Worm (Caenorhabditis elegans) whole organism, L1 larva: ENCODE measurements around the gene gst-41.

Source experiments
- C04F5.9 ChIP-seq: sonication (generic microtip); optimal IDR thresholded peaks from 2 replicates; lab custom pipeline; 2016; ENCODE audit warnings: missing genetic modification characterization, missing compliant biosample characterization
- C16A3.4 ChIP-seq: fragments of 150-350 bp; optimal IDR thresholded peaks from 2 replicates; lab custom pipeline; 2014; ENCODE audit warnings: missing biosample characterization, missing genetic modification characterization
- F16B12.6 ChIP-seq: fragments of 150-350 bp; optimal IDR thresholded peaks from 2 replicates; lab custom pipeline; 2014; ENCODE audit warnings: missing biosample characterization, missing genetic modification characterization
- Y116A8C.19 ChIP-seq: sonication (generic microtip); optimal IDR thresholded peaks from 2 replicates; lab custom pipeline; 2016; ENCODE audit warnings: missing compliant biosample characterization, missing genetic modification characterization, borderline replicate concordance
- alr-1 ChIP-seq: fragments of 200-800 bp; sonication (Bioruptor generic); optimal IDR thresholded peaks from 2 replicates; lab custom pipeline; 2018; ENCODE audit warnings: borderline replicate concordance, mild to moderate bottlenecking, missing genetic modification characterization, missing compliant biosample characterization
- aly-2 ChIP-seq: fragments of 150-350 bp; optimal IDR thresholded peaks from 2 replicates; lab custom pipeline; 2014; ENCODE audit warnings: missing biosample characterization, missing genetic modification characterization
- blmp-1 ChIP-seq: fragments of 150-350 bp; optimal IDR thresholded peaks from 2 replicates; lab custom pipeline; 2014; ENCODE audit warnings: missing biosample characterization, missing genetic modification characterization
- ceh-63 ChIP-seq: fragments of 200-800 bp; sonication (Bioruptor generic); optimal IDR thresholded peaks from 2 replicates; lab custom pipeline; 2018; ENCODE audit warnings: mild to moderate bottlenecking, missing genetic modification characterization, missing compliant biosample characterization
- ceh-82 ChIP-seq, 3 experiments: fragments of 150-350 bp in 1 of 3; sonication (generic microtip) in 2 of 3; optimal IDR thresholded peaks; 2 replicates each; lab custom pipeline; 2014 to 2017; ENCODE audit warnings: missing biosample characterization in 3 of 3, missing genetic modification characterization in 3 of 3
- ceh-88 ChIP-seq: fragments of 200-800 bp; sonication (Bioruptor generic); IDR thresholded peaks from 2 replicates; pipeline ENCODE4 v1.3.6; 2022; ENCODE audit warnings: missing genetic modification characterization, missing compliant biosample characterization
- ces-1 ChIP-seq: fragments of 150-350 bp; optimal IDR thresholded peaks from 2 replicates; lab custom pipeline; 2014; ENCODE audit warnings: missing biosample characterization, missing genetic modification reagents, missing genetic modification characterization
- dpl-1 ChIP-seq, 3 experiments: fragments of 150-350 bp in 2 of 3; sonication (generic microtip) in 1 of 3; optimal IDR thresholded peaks; 2 replicates each; lab custom pipeline; 2014 to 2017; ENCODE audit warnings: missing biosample characterization in 3 of 3, missing genetic modification characterization in 3 of 3, missing genetic modification reagents in 3 of 3
- efl-1 ChIP-seq, 4 experiments: fragments of 150-350 bp; optimal IDR thresholded peaks in 3 of 4; peaks in 1 of 4; 1 replicate in 1 of 4; 2 replicates in 3 of 4; lab custom pipeline; 2014; ENCODE audit warnings: missing biosample characterization in 2 of 4, missing genetic modification characterization in 2 of 4, missing genetic modification reagents in 2 of 4
- efl-3 ChIP-seq: fragments of 200-800 bp; sonication (Bioruptor generic); optimal IDR thresholded peaks from 2 replicates; lab custom pipeline; 2018; ENCODE audit warnings: mild to moderate bottlenecking, missing genetic modification characterization, missing compliant biosample characterization
- egl-27 ChIP-seq, 2 experiments: fragments of 150-350 bp in 1 of 2; sonication (generic microtip); optimal IDR thresholded peaks; 3 replicates each; lab custom pipeline; 2017 to 2018; ENCODE audit warnings: missing biosample characterization in 2 of 2, missing genetic modification characterization in 2 of 2, missing genetic modification reagents in 2 of 2
- elt-2 ChIP-seq: sonication (generic microtip); optimal IDR thresholded peaks from 2 replicates; lab custom pipeline; 2016; ENCODE audit warnings: missing genetic modification characterization, mild to moderate bottlenecking, inconsistent platforms, missing compliant biosample characterization, missing genetic modification reagents
- elt-3 ChIP-seq, 6 experiments: fragments of 150-350 bp in 1 of 6; sonication (generic microtip); optimal IDR thresholded peaks; 2 replicates each; lab custom pipeline; 2017 to 2018; ENCODE audit warnings: missing biosample characterization in 6 of 6, missing genetic modification characterization in 6 of 6, inconsistent platforms in 1 of 6
- ets-5 ChIP-seq: fragments of 200-800 bp; sonication (Bioruptor generic); IDR thresholded peaks from 2 replicates; pipeline ENCODE4 v1.3.6; 2022; ENCODE audit warnings: missing genetic modification characterization, missing compliant biosample characterization
- fkh-4 ChIP-seq: sonication (generic microtip); optimal IDR thresholded peaks from 2 replicates; lab custom pipeline; 2016; ENCODE audit warnings: missing compliant biosample characterization, missing genetic modification characterization, borderline replicate concordance
- fos-1 ChIP-seq: fragments of 150-350 bp; optimal IDR thresholded peaks from 2 replicates; lab custom pipeline; 2014; ENCODE audit warnings: missing biosample characterization, missing genetic modification characterization
- hlh-17 ChIP-seq: fragments of 200-800 bp; sonication (Bioruptor generic); optimal IDR thresholded peaks from 2 replicates; lab custom pipeline; 2018; ENCODE audit warnings: missing genetic modification characterization, mild to moderate bottlenecking, missing compliant biosample characterization, moderate library complexity, borderline replicate concordance
- hpl-2 ChIP-seq: fragments of 150-350 bp; optimal IDR thresholded peaks from 2 replicates; lab custom pipeline; 2014; ENCODE audit warnings: missing biosample characterization, missing genetic modification reagents, missing genetic modification characterization
- irx-1 ChIP-seq: sonication (generic microtip); optimal IDR thresholded peaks from 2 replicates; lab custom pipeline; 2016; ENCODE audit warnings: missing genetic modification characterization, missing compliant biosample characterization
- isw-1 ChIP-seq: fragments of 200-800 bp; sonication (Bioruptor generic); IDR thresholded peaks from 2 replicates; pipeline ENCODE4 v1.3.6; 2022; ENCODE audit warnings: missing genetic modification characterization, missing compliant biosample characterization
- jun-1 ChIP-seq: fragments of 150-350 bp; optimal IDR thresholded peaks from 2 replicates; lab custom pipeline; 2014; ENCODE audit warnings: missing biosample characterization, missing genetic modification reagents, missing genetic modification characterization
- lin-15B ChIP-seq: fragments of 150-350 bp; sonication (generic microtip); optimal IDR thresholded peaks from 3 replicates; lab custom pipeline; 2014; ENCODE audit warnings: missing biosample characterization, missing genetic modification characterization
- lin-35 ChIP-seq, 2 experiments: fragments of 150-350 bp; optimal IDR thresholded peaks; 2 replicates each; lab custom pipeline; 2014; ENCODE audit warnings: missing biosample characterization in 2 of 2, missing genetic modification characterization in 2 of 2, missing genetic modification reagents in 2 of 2
- lin-39 ChIP-seq: fragments of 150-350 bp; optimal IDR thresholded peaks from 2 replicates; lab custom pipeline; 2014; ENCODE audit warnings: missing biosample characterization, missing genetic modification reagents, missing genetic modification characterization
- lsy-2 ChIP-seq, 2 experiments: fragments of 150-350 bp; optimal IDR thresholded peaks; 2 replicates each; lab custom pipeline; 2014; ENCODE audit warnings: missing biosample characterization in 2 of 2, missing genetic modification characterization in 2 of 2
- mab-9 ChIP-seq: fragments of 200-800 bp; sonication (Bioruptor generic); IDR thresholded peaks from 2 replicates; pipeline ENCODE4 v1.3.6; 2022; ENCODE audit warnings: missing genetic modification reagents, missing genetic modification characterization, missing compliant biosample characterization
- mdl-1 ChIP-seq, 2 experiments: fragments of 150-350 bp; optimal IDR thresholded peaks; 2 replicates each; lab custom pipeline; 2014 to 2017; ENCODE audit warnings: missing biosample characterization in 2 of 2, missing genetic modification characterization in 2 of 2, inconsistent platforms in 1 of 2
- mep-1 ChIP-seq: fragments of 150-350 bp; optimal IDR thresholded peaks from 2 replicates; lab custom pipeline; 2014; ENCODE audit warnings: missing biosample characterization, missing genetic modification characterization
- nhr-11 ChIP-seq: fragments of 150-350 bp; optimal IDR thresholded peaks from 2 replicates; lab custom pipeline; 2014; ENCODE audit warnings: missing biosample characterization, missing genetic modification characterization
- nhr-12 ChIP-seq: sonication (generic microtip); optimal IDR thresholded peaks from 2 replicates; lab custom pipeline; 2017; ENCODE audit warnings: missing biosample characterization, missing genetic modification characterization
- nhr-19 ChIP-seq: fragments of 200-800 bp; sonication (Bioruptor generic); conservative IDR thresholded peaks from 2 replicates; pipeline ENCODE4 v1.3.6; 2022; ENCODE audit warnings: missing genetic modification characterization, missing compliant biosample characterization
- nhr-20 ChIP-seq: sonication (generic microtip); optimal IDR thresholded peaks from 2 replicates; lab custom pipeline; 2016; ENCODE audit warnings: mild to moderate bottlenecking, missing genetic modification characterization, missing compliant biosample characterization
- nhr-47 ChIP-seq: sonication (generic microtip); optimal IDR thresholded peaks from 2 replicates; lab custom pipeline; 2016; ENCODE audit warnings: mild to moderate bottlenecking, missing genetic modification characterization, moderate library complexity, missing compliant biosample characterization
- nhr-71 ChIP-seq: sonication (generic microtip); optimal IDR thresholded peaks from 2 replicates; lab custom pipeline; 2016; ENCODE audit warnings: mild to moderate bottlenecking, missing genetic modification characterization, moderate library complexity, missing compliant biosample characterization
- nhr-77 ChIP-seq: fragments of 150-350 bp; optimal IDR thresholded peaks from 2 replicates; lab custom pipeline; 2014; ENCODE audit warnings: missing biosample characterization, missing genetic modification characterization
- nhr-84 ChIP-seq: sonication (generic microtip); optimal IDR thresholded peaks from 2 replicates; lab custom pipeline; 2017; ENCODE audit warnings: missing biosample characterization, missing genetic modification characterization
- nhr-85 ChIP-seq: sonication (generic microtip); peaks from one replicate; lab custom pipeline; 2016; ENCODE audit warnings: missing genetic modification characterization, inconsistent platforms, missing compliant biosample characterization
- nhr-90 ChIP-seq: sonication (generic microtip); optimal IDR thresholded peaks from 2 replicates; lab custom pipeline; 2016; ENCODE audit warnings: mild to moderate bottlenecking, missing genetic modification characterization, missing compliant biosample characterization; ENCODE audit not compliant: poor library complexity
- pag-3 ChIP-seq: sonication (generic microtip); optimal IDR thresholded peaks from 2 replicates; lab custom pipeline; 2017; ENCODE audit warnings: missing genetic modification characterization, mild to moderate bottlenecking, missing compliant biosample characterization, antibody characterized with exemption, borderline replicate concordance; ENCODE audit not compliant: insufficient read depth
- skn-1 ChIP-seq: fragments of 150-350 bp; optimal IDR thresholded peaks from 2 replicates; lab custom pipeline; 2014; ENCODE audit warnings: missing biosample characterization, missing genetic modification characterization
- sptf-1 ChIP-seq: fragments of 150-350 bp; optimal IDR thresholded peaks from 2 replicates; lab custom pipeline; 2014; ENCODE audit warnings: missing biosample characterization, missing genetic modification characterization
- tlp-1 ChIP-seq: fragments of 150-350 bp; optimal IDR thresholded peaks from 2 replicates; lab custom pipeline; 2014; ENCODE audit warnings: missing biosample characterization, missing genetic modification characterization
- unc-130 ChIP-seq: fragments of 150-350 bp; optimal IDR thresholded peaks from 2 replicates; lab custom pipeline; 2017; ENCODE audit warnings: missing biosample characterization, missing genetic modification characterization, inconsistent platforms
- unc-30 ChIP-seq: sonication (generic microtip); optimal IDR thresholded peaks from 2 replicates; lab custom pipeline; 2017; ENCODE audit warnings: missing biosample characterization, missing genetic modification characterization
- unc-62 ChIP-seq: fragments of 150-350 bp; optimal IDR thresholded peaks from 2 replicates; lab custom pipeline; 2014; ENCODE audit warnings: missing biosample characterization, missing genetic modification reagents, missing genetic modification characterization
- vab-15 ChIP-seq: sonication (generic microtip); optimal IDR thresholded peaks from 2 replicates; lab custom pipeline; 2017; ENCODE audit warnings: missing genotype, mild to moderate bottlenecking, missing genetic modification characterization, missing compliant biosample characterization
- xbp-1 ChIP-seq: sonication (generic microtip); optimal IDR thresholded peaks from 2 replicates; lab custom pipeline; 2016; ENCODE audit warnings: missing genetic modification characterization, missing compliant biosample characterization

The gst-41 gene

DNA sequence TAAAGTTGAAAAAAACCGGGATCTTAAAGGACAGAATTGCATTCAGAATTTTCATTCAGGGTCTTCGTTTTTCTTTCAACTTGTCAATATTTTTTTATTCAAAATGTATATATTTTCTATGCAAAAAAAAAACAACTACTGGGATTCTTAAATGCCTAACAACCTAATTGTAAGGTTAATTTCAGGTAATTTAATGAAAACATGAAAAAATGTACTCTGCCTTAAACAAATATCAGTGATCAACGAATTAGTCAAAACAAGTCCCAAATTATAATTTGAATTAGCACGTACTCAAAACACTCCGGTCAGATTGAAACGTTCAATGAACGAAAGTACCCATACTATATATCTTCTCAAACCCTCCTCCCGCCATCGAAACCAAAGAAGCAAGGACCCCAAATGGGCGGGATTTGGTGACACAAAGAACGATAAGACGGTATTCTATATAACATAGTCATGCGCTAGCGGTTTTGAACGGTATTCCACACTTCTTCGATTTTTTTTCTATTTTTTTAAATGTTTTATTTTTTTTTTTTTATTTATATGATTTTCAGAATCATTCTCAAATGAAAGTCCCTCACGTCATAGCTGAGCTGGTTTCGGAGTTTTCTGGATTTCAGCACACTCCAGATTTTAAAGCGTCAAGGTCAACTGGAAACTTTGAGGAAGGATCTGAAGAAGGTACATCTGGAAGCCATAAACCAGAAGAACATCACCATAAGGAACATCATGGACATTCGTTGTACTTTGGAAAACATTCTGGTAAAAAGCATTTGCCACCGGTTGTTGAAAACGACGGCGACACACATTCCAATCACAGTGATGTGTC is 36.5 kb upstream of the gst-41 start, which contains the start of the genes ddo-2 and F25E5.8:
Gene ddo-2 (minus strand): TSS at position 330 of the 829 bp plus-strand sequence.
Gene F25E5.8 (plus strand): TSS at position 555 of the 829 bp plus-strand sequence.
- TF ChIP-seq ets-5 (GFP tag; lab: Robert Waterston, UW) = no peak
- TF ChIP-seq skn-1 (tag; lab: Kevin White, UChicago) = peak; percentile 24
- no peak for TF ChIP-seq C04F5.9 (tag; lab: Kevin White, UChicago)
- no peak for TF ChIP-seq tlp-1 (tag; lab: Kevin White, UChicago)
- TF ChIP-seq hlh-17 (GFP tag; lab: Kevin White, UChicago) = no peak
- peak; percentile 48 for TF ChIP-seq nhr-90 (tag; lab: Kevin White, UChicago)
- no peak for TF ChIP-seq alr-1 (tag; lab: Kevin White, UChicago)
- no peak for TF ChIP-seq efl-3 (GFP tag; lab: Kevin White, UChicago)
- peak in 1 of 6 experiments; percentile 68 for TF ChIP-seq elt-3 (tag; optimal IDR thresholded peaks at IDR 0.05; lab: Kevin White, UChicago)
- TF ChIP-seq nhr-85 (tag; lab: Kevin White, UChicago) = peak; percentile 87
- TF ChIP-seq nhr-84 (tag; lab: Kevin White, UChicago) = no peak
- peak; percentile 81 for TF ChIP-seq unc-130 (tag; lab: Kevin White, UChicago)
- TF ChIP-seq F16B12.6 (tag; lab: Kevin White, UChicago) = no peak
- no peak for TF ChIP-seq lin-15B (tag; lab: Kevin White, UChicago)
- TF ChIP-seq aly-2 (tag; lab: Kevin White, UChicago) = no peak
- TF ChIP-seq vab-15 = no peak
- peak; percentile 72 for TF ChIP-seq nhr-19 (GFP tag; lab: Robert Waterston, UW)
- no peak for TF ChIP-seq unc-62 (GFP tag; lab: Kevin White, UChicago)
- TF ChIP-seq nhr-77 (tag; lab: Kevin White, UChicago) = no peak
- TF ChIP-seq mab-9 (GFP tag; lab: Robert Waterston, UW) = no peak
- no peak for TF ChIP-seq fos-1
- no peak for TF ChIP-seq isw-1 (GFP tag; lab: Robert Waterston, UW)
- TF ChIP-seq sptf-1 (tag; lab: Kevin White, UChicago) = no peak
- TF ChIP-seq fkh-4 (tag; lab: Kevin White, UChicago) = no peak
- no peak for TF ChIP-seq Y116A8C.19 (tag; lab: Kevin White, UChicago)
- TF ChIP-seq efl-1 (optimal IDR thresholded peaks at IDR 0.05; lab: Kevin White, UChicago) = no peak
- no peak for TF ChIP-seq efl-1 (GFP tag; optimal IDR thresholded peaks at IDR 0.05 in 1 of 2; lab: Kevin White, UChicago)
- no peak for TF ChIP-seq unc-30 (tag; lab: Kevin White, UChicago)
- TF ChIP-seq mdl-1 (tag; optimal IDR thresholded peaks at IDR 0.05; lab: Kevin White, UChicago) = peak in 1 of 2 experiments; percentile 38
- no peak for TF ChIP-seq irx-1 (tag; lab: Kevin White, UChicago)
- TF ChIP-seq nhr-20 (tag; lab: Kevin White, UChicago) = peak; percentile 19
- no peak for TF ChIP-seq lsy-2 (tag; optimal IDR thresholded peaks at IDR 0.05; lab: Kevin White, UChicago)
- peak in 1 of 2 experiments; percentile 31 for TF ChIP-seq lin-35 (GFP tag; optimal IDR thresholded peaks at IDR 0.05; lab: Kevin White, UChicago)
- TF ChIP-seq mep-1 = no peak
- no peak for TF ChIP-seq elt-2 (tag; lab: Kevin White, UChicago)
- no peak for TF ChIP-seq xbp-1 (tag; lab: Kevin White, UChicago)
- TF ChIP-seq C16A3.4 (tag; lab: Kevin White, UChicago) = no peak
- TF ChIP-seq nhr-11 (tag; lab: Kevin White, UChicago) = no peak
- TF ChIP-seq blmp-1 (tag; lab: Kevin White, UChicago) = peak; percentile 83
- TF ChIP-seq dpl-1 (GFP tag; optimal IDR thresholded peaks at IDR 0.05; lab: Kevin White, UChicago) = no peak
- TF ChIP-seq jun-1 = no peak
- no peak for TF ChIP-seq nhr-47
- no peak for TF ChIP-seq nhr-71
- TF ChIP-seq hpl-2 = no peak
- no peak for TF ChIP-seq ceh-63 (GFP tag; lab: Kevin White, UChicago)
- TF ChIP-seq nhr-12 (tag; lab: Kevin White, UChicago) = no peak
- TF ChIP-seq ceh-88 = no peak
- TF ChIP-seq lin-39 (tag; lab: Kevin White, UChicago) = no peak
- TF ChIP-seq pag-3 = no peak
- TF ChIP-seq ces-1 = no peak
- no peak for TF ChIP-seq egl-27 (tag; optimal IDR thresholded peaks at IDR 0.05; lab: Kevin White, UChicago)
- no peak for TF ChIP-seq ceh-82 (tag; optimal IDR thresholded peaks at IDR 0.05; lab: Kevin White, UChicago)
